Fruit fly (Drosophila melanogaster) whole organism, pupa: ENCODE data around the gene CG18130.

Source experiments
- CG12605 ChIP-seq: fragments of 200-800 bp; sonication (Bioruptor generic); IDR thresholded peaks from 2 replicates; pipeline ENCODE4 v1.3.6; 2022; ENCODE audit warnings: missing biosample characterization, missing genetic modification characterization
- CG13204 ChIP-seq: fragments of 200-800 bp; sonication (Bioruptor generic); optimal IDR thresholded peaks from 2 replicates; lab custom pipeline; 2018; ENCODE audit warnings: missing biosample characterization, mild to moderate bottlenecking, missing genetic modification characterization, moderate library complexity
- CG32121 ChIP-seq: fragments of 200-800 bp; sonication (Bioruptor generic); IDR thresholded peaks from 2 replicates; pipeline ENCODE4 v1.3.6; 2022; ENCODE audit warnings: missing biosample characterization, missing genetic modification characterization
- CG34367 ChIP-seq: fragments of 200-800 bp; sonication (Bioruptor generic); optimal IDR thresholded peaks from 2 replicates; lab custom pipeline; 2018; ENCODE audit warnings: missing biosample characterization, mild to moderate bottlenecking, missing genetic modification characterization
- EcR ChIP-seq: fragments of 200-800 bp; sonication (Bioruptor generic); optimal IDR thresholded peaks from 3 replicates; lab custom pipeline; 2019; ENCODE audit warnings: missing biosample characterization, missing genetic modification characterization, mild to moderate bottlenecking, moderate library complexity, missing genetic modification reagents
- Ets98B ChIP-seq: fragments of 200-800 bp; sonication (Bioruptor generic); IDR thresholded peaks from 2 replicates; pipeline ENCODE4 v1.3.6; 2022; ENCODE audit warnings: missing biosample characterization, missing genetic modification characterization
- Pif1A ChIP-seq: fragments of 200-800 bp; sonication (Bioruptor generic); optimal IDR thresholded peaks from 3 replicates; lab custom pipeline; 2016; ENCODE audit warnings: missing biosample characterization, missing genetic modification characterization
- Pif1B ChIP-seq: fragments of 200-800 bp; sonication (Bioruptor generic); optimal IDR thresholded peaks from 3 replicates; lab custom pipeline; 2016; ENCODE audit warnings: missing biosample characterization, missing genetic modification characterization
- rn ChIP-seq: fragments of 200-800 bp; sonication (Bioruptor generic); IDR thresholded peaks from 2 replicates; pipeline ENCODE4 v1.3.6; 2022; ENCODE audit warnings: missing biosample characterization, missing genetic modification characterization

- TF ChIP-seq CG32121 (GFP tag; lab: Robert Waterston, UW), result no peak
- TF ChIP-seq CG13204 (GFP tag; lab: Kevin White, UChicago), result no peak
- TF ChIP-seq CG34367 (tag; lab: Kevin White, UChicago), result no peak
- no peak for TF ChIP-seq EcR (GFP tag; lab: Kevin White, UChicago)
- TF ChIP-seq CG12605 (GFP tag; lab: Robert Waterston, UW), result no peak
- TF ChIP-seq Pif1B (GFP tag; lab: Kevin White, UChicago), result no peak
- no peak for TF ChIP-seq Ets98B (GFP tag; lab: Robert Waterston, UW)
- no peak for TF ChIP-seq Pif1A (GFP tag; lab: Kevin White, UChicago)
- no peak for TF ChIP-seq rn (GFP tag; lab: Robert Waterston, UW)
Observed at dm6 chrX:11992668-11993067, at the start of gene CG18130.
